Worm (Caenorhabditis elegans): Measurements from ENCODE around the gene F21C10.3.

ce11 chrV:9175218-9175837 lies 47.5 kb downstream of the F21C10.3 start, which contains the start of gene spas-1:
- TF ChIP-seq tbx-37 (GFP tag; conservative IDR thresholded peaks at IDR 0.05) (no peak; the same call in 1 of the 2 replicates), B0310.2 (tag; optimal IDR thresholded peaks at IDR 0.05) (no peak)
